Fruit fly (Drosophila melanogaster): ENCODE results near the gene CG5877.

dm6 chrX:15313829-15314324, 21.0 kb downstream of the CG5877 start:
- TF ChIP-seq h (optimal IDR thresholded peaks at IDR 0.05) = no peak
- no peak for TF ChIP-seq psq (optimal IDR thresholded peaks at IDR 0.05)
- no peak for TF ChIP-seq ttk (optimal IDR thresholded peaks at IDR 0.05)
- TF ChIP-seq insv (optimal IDR thresholded peaks at IDR 0.05) = no peak
- TF ChIP-seq Myc (optimal IDR thresholded peaks at IDR 0.05) = no peak
